Fruit fly (Drosophila melanogaster): ENCODE results near the gene CG3726.

DNA sequence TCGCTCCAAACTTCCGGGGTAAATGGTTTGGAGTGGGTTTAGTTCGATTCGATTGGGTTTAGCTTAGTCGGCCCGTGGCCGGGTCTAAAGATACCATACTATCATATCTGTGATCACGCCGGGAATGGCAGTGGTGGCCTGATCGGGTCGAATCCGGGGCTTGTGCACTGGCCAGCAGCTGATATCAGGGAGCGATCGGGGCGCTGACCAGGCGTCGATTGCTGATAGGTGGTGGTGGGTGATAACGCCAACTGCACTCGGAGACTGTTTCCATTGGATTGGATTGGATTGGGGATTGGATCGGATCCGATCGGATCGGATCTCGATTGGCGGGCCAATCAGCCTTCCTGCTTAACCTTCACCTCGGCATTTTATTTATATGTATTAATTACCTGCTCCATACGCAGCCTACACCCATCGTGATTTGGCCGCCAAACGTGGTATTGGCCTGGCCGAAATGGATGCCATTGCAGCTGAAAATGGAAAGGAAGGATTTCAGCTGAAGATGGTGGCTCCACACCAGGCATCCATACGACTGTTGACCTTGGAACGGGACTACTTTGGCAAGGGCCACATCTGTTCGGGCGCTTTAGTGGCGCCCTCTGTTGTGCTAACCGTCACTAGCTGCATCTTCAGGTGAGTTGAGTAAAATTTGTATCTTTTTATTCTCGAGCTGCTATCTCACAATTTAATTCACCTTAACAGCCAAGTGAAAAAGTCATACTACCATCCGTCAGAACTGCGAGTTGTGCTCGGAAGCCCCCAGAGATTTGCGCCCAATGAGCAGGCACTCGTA is 39.9 kb downstream of the CG3726 start:
- TF ChIP-seq CTCF (optimal IDR thresholded peaks at IDR 0.05) (peak; percentile 77 to 81), CG8478 (optimal IDR thresholded peaks at IDR 0.05) (no peak)
